Worm (Caenorhabditis elegans): ENCODE results near the gene ZK218.4.

DNA sequence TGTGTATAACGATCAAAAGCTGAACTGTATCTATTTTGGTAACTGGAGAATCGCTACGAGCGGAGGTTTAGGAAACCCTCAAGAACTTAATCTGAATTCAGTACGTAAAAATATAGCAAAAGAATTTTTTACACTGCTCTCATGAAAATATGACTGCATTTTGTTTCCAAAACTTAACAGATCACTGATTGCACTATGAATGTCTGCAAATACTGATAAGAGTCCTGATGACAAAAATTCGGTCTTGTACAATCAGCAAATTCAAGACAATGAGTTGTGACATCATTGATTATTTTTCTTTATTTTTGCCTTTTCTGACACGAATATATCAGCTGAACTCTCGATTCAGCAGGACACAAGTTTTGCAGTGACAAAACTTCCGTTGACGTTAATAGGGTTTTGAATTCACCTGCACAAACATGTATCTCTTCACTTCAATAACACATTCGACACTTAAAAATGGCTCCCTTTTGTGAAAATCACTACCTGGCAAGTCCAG lies 8.7 kb upstream of the ZK218.4 start, which contains the start of gene srh-237:
- no peak for TF ChIP-seq nhr-77 (tag; optimal IDR thresholded peaks at IDR 0.05)
- no peak for TF ChIP-seq jun-1 (tag; optimal IDR thresholded peaks at IDR 0.05)
- no peak for TF ChIP-seq mdl-1 (tag; optimal IDR thresholded peaks at IDR 0.05)
- TF ChIP-seq nhr-25 (tag; optimal IDR thresholded peaks at IDR 0.05), result no peak
- no peak for TF ChIP-seq ceh-82 (tag; optimal IDR thresholded peaks at IDR 0.05)
- peak; percentile 35 for TF ChIP-seq skn-1 (tag; optimal IDR thresholded peaks at IDR 0.05)
- no peak for TF ChIP-seq tbx-2 (tag; optimal IDR thresholded peaks at IDR 0.05)
- no peak for TF ChIP-seq nhr-28 (tag; optimal IDR thresholded peaks at IDR 0.05)
- no peak for TF ChIP-seq nhr-76 (tag; optimal IDR thresholded peaks at IDR 0.05)
- TF ChIP-seq mml-1 (tag; optimal IDR thresholded peaks at IDR 0.05), result no peak
